In the genomic region with DNA sequence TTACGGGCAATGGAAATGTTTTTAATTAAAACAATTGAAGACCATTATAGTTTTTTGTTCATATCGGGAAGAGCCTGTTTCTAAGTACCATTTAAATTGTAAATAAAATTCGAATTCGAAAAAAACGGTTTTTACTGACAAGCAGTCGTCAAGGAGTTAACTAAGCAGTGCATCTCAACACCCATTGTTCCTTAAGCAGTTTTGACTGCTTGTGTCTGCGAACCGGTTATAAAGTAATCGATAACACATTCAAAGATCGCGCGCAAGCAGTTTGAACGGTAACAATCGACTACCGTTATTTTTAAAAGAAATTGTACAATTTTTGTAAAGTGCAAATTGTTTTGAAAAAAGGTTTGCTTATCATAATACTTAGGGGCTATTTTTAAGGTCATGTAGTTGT, we compare ENCODE assay signal across 1 fruit fly cellular context.
TF ChIP-seq lines count a peak whose summit lies in the region.

No protein-coding gene starts in this region.

TF ChIP-seq in whole organism, embryonic, 481 proteins besides CTCF, POLR2A, EP300 and RAD21 (continued from another document):
- TF ChIP-seq sna (GFP tag; IDR thresholded peaks at IDR 0.05; lab: Robert Waterston, UW; ENCODE audit: partially characterized antibody), result no peak
- no peak for TF ChIP-seq Hr51 (GFP tag; optimal IDR thresholded peaks at IDR 0.05; lab: Kevin White, UChicago)
- TF ChIP-seq sens-2 (GFP tag; IDR thresholded peaks at IDR 0.05; lab: Robert Waterston, UW), result no peak
- no peak for TF ChIP-seq CG9727 (GFP tag; optimal IDR thresholded peaks at IDR 0.05; lab: Kevin White, UChicago)
- no peak for TF ChIP-seq CG18262 (tag; optimal IDR thresholded peaks at IDR 0.05; lab: Kevin White, UChicago)
- TF ChIP-seq CG11696 (GFP tag; IDR thresholded peaks at IDR 0.05; lab: Robert Waterston, UW), result no peak
- TF ChIP-seq CG4404 (GFP tag; IDR thresholded peaks at IDR 0.05; lab: Robert Waterston, UW), result no peak
- peak; percentile 23 for TF ChIP-seq gfzf (GFP tag; optimal IDR thresholded peaks at IDR 0.05; lab: Kevin White, UChicago)
- TF ChIP-seq Lpt (GFP tag; optimal IDR thresholded peaks at IDR 0.05; lab: Kevin White, UChicago), result no peak
- no peak for TF ChIP-seq CG9797 (GFP tag; optimal IDR thresholded peaks at IDR 0.05; lab: Kevin White, UChicago)
- no peak for TF ChIP-seq dm (GFP tag; optimal IDR thresholded peaks at IDR 0.05; lab: Kevin White, UChicago)
- no peak for TF ChIP-seq grau (tag; optimal IDR thresholded peaks at IDR 0.05; lab: Kevin White, UChicago)
- no peak for TF ChIP-seq so (GFP tag; IDR thresholded peaks at IDR 0.05; lab: Robert Waterston, UW)
- no peak for TF ChIP-seq CG2889 (GFP tag; IDR thresholded peaks at IDR 0.05; lab: Robert Waterston, UW)
- TF ChIP-seq dmrt99B (tag; optimal IDR thresholded peaks at IDR 0.05; lab: Kevin White, UChicago), result no peak
- TF ChIP-seq CG4617 (GFP tag; optimal IDR thresholded peaks at IDR 0.05; lab: Kevin White, UChicago; ENCODE audit: borderline replicate concordance), result no peak
- TF ChIP-seq CG11504 (tag; optimal IDR thresholded peaks at IDR 0.05; lab: Kevin White, UChicago), result peak; percentile 41
- TF ChIP-seq Myb (GFP tag; optimal IDR thresholded peaks at IDR 0.05; lab: Kevin White, UChicago), result peak; percentile 100
- peak; percentile 28 for TF ChIP-seq CG2712 (tag; optimal IDR thresholded peaks at IDR 0.05; lab: Kevin White, UChicago)
- no peak for TF ChIP-seq zfh2 (GFP tag; optimal IDR thresholded peaks at IDR 0.05; lab: Kevin White, UChicago)
- TF ChIP-seq HmgD (GFP tag; optimal IDR thresholded peaks at IDR 0.05; lab: Kevin White, UChicago), result peak; percentile 84
- TF ChIP-seq ERR (GFP tag; optimal IDR thresholded peaks at IDR 0.05; lab: Kevin White, UChicago), result no peak
- no peak for TF ChIP-seq CG16779 (GFP tag; IDR thresholded peaks at IDR 0.05; lab: Robert Waterston, UW)
- TF ChIP-seq eyg (GFP tag; optimal IDR thresholded peaks at IDR 0.05; lab: Kevin White, UChicago), result no peak
- no peak for TF ChIP-seq CG1529 (GFP tag; optimal IDR thresholded peaks at IDR 0.05; lab: Kevin White, UChicago)
- peak in 1 of 2 experiments; percentile 20 for TF ChIP-seq dpn (GFP tag; optimal IDR thresholded peaks at IDR 0.05; lab: Kevin White, UChicago)
- peak; percentile 58 for TF ChIP-seq CG6791 (GFP tag; IDR thresholded peaks at IDR 0.05; lab: Robert Waterston, UW; ENCODE audit: partially characterized antibody)
- no peak for TF ChIP-seq CG13894 (tag; optimal IDR thresholded peaks at IDR 0.05; lab: Kevin White, UChicago)
- no peak for TF ChIP-seq CG11247 (GFP tag; IDR thresholded peaks at IDR 0.05; lab: Robert Waterston, UW)
- TF ChIP-seq lmd (GFP tag; IDR thresholded peaks at IDR 0.05; lab: Robert Waterston, UW), result no peak
- no peak for TF ChIP-seq Doc3 (GFP tag; IDR thresholded peaks at IDR 0.05; lab: Robert Waterston, UW; ENCODE audit: partially characterized antibody)
- TF ChIP-seq ATbp (GFP tag; optimal IDR thresholded peaks at IDR 0.05; lab: Kevin White, UChicago), result no peak
- no peak for TF ChIP-seq vvl (GFP tag; IDR thresholded peaks at IDR 0.05; lab: Robert Waterston, UW)
- TF ChIP-seq hkb (optimal IDR thresholded peaks at IDR 0.05; lab: Kevin White, UChicago), result peak; percentile 2
- no peak for TF ChIP-seq hkb (GFP tag; IDR thresholded peaks at IDR 0.05; lab: Robert Waterston, UW)
- TF ChIP-seq Adf1 (GFP tag; IDR thresholded peaks at IDR 0.05; lab: Robert Waterston, UW), result no peak
- no peak for TF ChIP-seq sob (GFP tag; IDR thresholded peaks at IDR 0.05; lab: Robert Waterston, UW)
- no peak for TF ChIP-seq CG15696 (tag; optimal IDR thresholded peaks at IDR 0.05; lab: Kevin White, UChicago)
- TF ChIP-seq pum (GFP tag; optimal IDR thresholded peaks at IDR 0.05; lab: Kevin White, UChicago), result no peak
- TF ChIP-seq HLH4C (GFP tag; IDR thresholded peaks at IDR 0.05; lab: Robert Waterston, UW; ENCODE audit: partially characterized antibody), result peak; percentile 49; the same call in 1 of the 3 replicates
- TF ChIP-seq CG15601 (tag; optimal IDR thresholded peaks at IDR 0.05; lab: Kevin White, UChicago), result peak; percentile 20
- peak; percentile 46 for TF ChIP-seq CG33213 (GFP tag; optimal IDR thresholded peaks at IDR 0.05; lab: Kevin White, UChicago)
- no peak for TF ChIP-seq Oli (tag; optimal IDR thresholded peaks at IDR 0.05; lab: Kevin White, UChicago)
- no peak for TF ChIP-seq CG11093 (GFP tag; IDR thresholded peaks at IDR 0.05; lab: Robert Waterston, UW)
- no peak for TF ChIP-seq Taf1 (GFP tag; IDR thresholded peaks at IDR 0.05; lab: Robert Waterston, UW)
TF ChIP-seq in whole organism, embryonic: peak in this region for 79.
